Fruit fly (Drosophila melanogaster): ENCODE measurements around the gene CG1113.

The CG1113 gene

DNA sequence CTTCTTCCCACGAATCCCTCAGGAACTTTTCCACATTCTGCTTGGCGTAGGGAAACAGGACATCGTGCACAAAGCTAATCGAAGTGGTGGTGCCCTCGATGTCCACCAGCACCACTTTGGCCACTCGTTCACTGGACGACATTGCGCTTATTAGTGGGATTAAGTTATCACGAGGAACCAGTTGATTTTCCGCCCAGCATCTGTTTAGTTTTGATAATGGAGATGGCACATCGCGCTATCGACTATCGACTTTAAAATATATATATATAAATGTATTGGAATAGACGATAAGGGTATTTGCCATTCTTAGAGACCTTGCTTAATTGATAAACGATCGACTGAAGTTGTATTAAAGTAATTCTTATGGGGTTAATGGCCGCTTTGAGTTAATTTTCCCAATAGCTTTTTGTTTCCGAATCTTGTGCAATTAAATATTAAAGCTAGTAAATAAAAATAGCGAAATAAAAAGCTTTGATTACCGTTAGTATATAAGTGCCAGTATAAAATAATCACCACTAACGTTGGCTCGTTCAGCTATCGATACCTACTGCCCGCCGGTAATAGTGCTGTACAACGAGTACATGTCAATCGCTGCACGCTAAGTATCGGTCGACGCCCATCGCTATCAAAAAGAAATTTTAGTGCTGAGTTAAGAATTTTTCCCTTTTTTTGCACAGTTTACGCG, 3.7 kb downstream of the CG1113 start, which contains the start of the genes Enoph and Hph:
Gene Enoph (minus strand): TSS at position 220 of the 685 bp plus-strand sequence.
Gene Hph (plus strand): TSS at position 576 of the 685 bp plus-strand sequence.
- TF ChIP-seq Pif1A (GFP tag; optimal IDR thresholded peaks at IDR 0.05) (peak; percentile 31), rn (GFP tag; IDR thresholded peaks at IDR 0.05) (no peak), CG17806 (tag; optimal IDR thresholded peaks at IDR 0.05) (peak; percentile 58), CG10348 (GFP tag; IDR thresholded peaks at IDR 0.05) (no peak), Pif1B (GFP tag; optimal IDR thresholded peaks at IDR 0.05) (peak; percentile 54), CG15710 (tag; optimal IDR thresholded peaks at IDR 0.05) (peak; percentile 69), D1 (tag; optimal IDR thresholded peaks at IDR 0.05) (no peak), CG12605 (GFP tag; IDR thresholded peaks at IDR 0.05) (0 out of 2 replicates have a peak, but pooled peaks have one; percentile 9), fd96Ca (GFP tag; IDR thresholded peaks at IDR 0.05) (peak; percentile 78), CG34367 (tag; optimal IDR thresholded peaks at IDR 0.05) (peak; percentile 52), CG14655 (GFP tag; optimal IDR thresholded peaks at IDR 0.05) (no peak), CG4496 (GFP tag; IDR thresholded peaks at IDR 0.05) (peak; percentile 73), CG13204 (GFP tag; optimal IDR thresholded peaks at IDR 0.05) (no peak), CG8159 (tag; optimal IDR thresholded peaks at IDR 0.05) (peak; percentile 63), Snoo (tag; optimal IDR thresholded peaks at IDR 0.05) (peak; percentile 52), gl (tag; optimal IDR thresholded peaks at IDR 0.05) (no peak), CG32121 (GFP tag; IDR thresholded peaks at IDR 0.05) (0 out of 2 replicates have a peak, but pooled peaks have one; percentile 25), Ets98B (GFP tag; IDR thresholded peaks at IDR 0.05) (no peak), CG8301 (tag; optimal IDR thresholded peaks at IDR 0.05) (peak; percentile 50), EcR (GFP tag; optimal IDR thresholded peaks at IDR 0.05) (no peak), CG9948 (tag; optimal IDR thresholded peaks at IDR 0.05) (peak; percentile 46)

DNA sequence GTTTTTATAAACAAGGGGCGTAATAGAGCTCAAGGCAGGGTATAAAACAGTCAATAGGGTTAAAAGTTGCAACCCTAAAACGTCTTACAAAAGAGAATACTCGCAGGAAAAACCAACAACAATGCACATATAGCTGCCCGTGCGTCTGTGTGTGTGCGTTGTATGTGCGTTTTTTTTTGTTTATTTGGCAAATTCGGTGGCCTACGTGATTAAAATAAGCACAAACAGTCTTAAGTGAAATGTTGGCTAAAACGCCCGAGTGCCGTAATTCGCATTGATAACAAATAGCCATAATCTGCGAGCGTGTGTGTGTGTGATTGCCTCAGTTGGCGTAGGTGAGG, 4.2 kb downstream of the CG1113 start:
- TF ChIP-seq CG4496 (GFP tag; IDR thresholded peaks at IDR 0.05) (peak; percentile 14; the same call in 1 of the 3 replicates), CG14655 (GFP tag; optimal IDR thresholded peaks at IDR 0.05) (no peak), rn (GFP tag; IDR thresholded peaks at IDR 0.05) (no peak)

DNA sequence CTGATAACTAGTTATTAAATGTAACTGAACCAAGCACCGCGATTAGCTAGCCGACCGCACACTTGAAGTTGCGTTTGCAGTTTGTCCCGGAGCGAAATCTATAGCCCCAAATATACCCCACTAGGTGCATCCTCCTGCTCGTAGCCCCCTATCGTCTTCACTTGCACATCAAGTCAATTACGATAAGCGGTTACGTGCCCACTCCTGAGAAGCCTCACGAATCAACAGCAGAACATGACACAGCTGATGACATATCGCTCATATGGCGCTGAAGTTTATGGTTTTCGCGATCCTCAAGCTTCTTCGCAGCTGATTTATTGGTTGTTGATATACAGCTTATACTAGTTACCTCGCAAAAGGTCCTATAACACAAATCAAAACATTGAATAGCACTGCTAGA, 8.3 kb downstream of the CG1113 start:
- no peak for TF ChIP-seq EcR (GFP tag; optimal IDR thresholded peaks at IDR 0.05)
- TF ChIP-seq Ets98B (GFP tag; IDR thresholded peaks at IDR 0.05), result no peak
- TF ChIP-seq CG8159 (tag; optimal IDR thresholded peaks at IDR 0.05), result no peak
- TF ChIP-seq CG15710 (tag; optimal IDR thresholded peaks at IDR 0.05), result no peak
- TF ChIP-seq CG13204 (GFP tag; optimal IDR thresholded peaks at IDR 0.05), result no peak
- no peak for TF ChIP-seq Pif1A (GFP tag; optimal IDR thresholded peaks at IDR 0.05)
- no peak for TF ChIP-seq CG10348 (GFP tag; IDR thresholded peaks at IDR 0.05)
- no peak for TF ChIP-seq Snoo (tag; optimal IDR thresholded peaks at IDR 0.05)
- TF ChIP-seq D1 (tag; optimal IDR thresholded peaks at IDR 0.05), result no peak
- TF ChIP-seq CG9948 (tag; optimal IDR thresholded peaks at IDR 0.05), result no peak
- TF ChIP-seq Pif1B (GFP tag; optimal IDR thresholded peaks at IDR 0.05), result no peak
- TF ChIP-seq fd96Ca (GFP tag; IDR thresholded peaks at IDR 0.05), result no peak
- no peak for TF ChIP-seq rn (GFP tag; IDR thresholded peaks at IDR 0.05)
- TF ChIP-seq CG14655 (GFP tag; optimal IDR thresholded peaks at IDR 0.05), result no peak
- TF ChIP-seq CG17806 (tag; optimal IDR thresholded peaks at IDR 0.05), result no peak
- no peak for TF ChIP-seq CG4496 (GFP tag; IDR thresholded peaks at IDR 0.05)
- no peak for TF ChIP-seq CG34367 (tag; optimal IDR thresholded peaks at IDR 0.05)
- TF ChIP-seq CG32121 (GFP tag; IDR thresholded peaks at IDR 0.05), result no peak

DNA sequence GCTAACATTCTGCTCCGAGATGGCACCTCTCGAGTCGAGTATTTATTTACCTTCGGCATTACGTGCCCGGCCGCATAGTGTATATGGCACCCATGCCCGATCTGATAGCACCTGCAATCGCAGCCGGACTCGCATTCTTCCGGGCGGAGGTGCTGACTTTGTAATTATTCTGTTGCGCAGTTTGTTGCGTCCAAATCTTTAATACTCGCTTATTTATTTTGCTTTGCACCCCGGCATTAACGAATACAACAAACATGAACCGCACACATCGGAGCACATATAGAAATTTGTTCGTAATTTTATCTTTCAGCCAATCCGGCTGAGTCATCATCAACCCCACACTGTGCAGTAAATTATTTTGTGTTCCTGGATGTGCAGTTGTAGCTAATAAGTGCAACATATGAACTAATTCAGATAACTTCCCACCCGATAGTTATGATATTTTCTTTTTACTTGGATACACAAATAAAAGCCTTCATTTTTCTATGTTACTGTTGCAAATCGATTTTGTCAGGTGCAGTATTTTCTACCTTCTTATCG, 9.1 kb downstream of the CG1113 start:
- TF ChIP-seq EcR (GFP tag; optimal IDR thresholded peaks at IDR 0.05), result no peak

DNA sequence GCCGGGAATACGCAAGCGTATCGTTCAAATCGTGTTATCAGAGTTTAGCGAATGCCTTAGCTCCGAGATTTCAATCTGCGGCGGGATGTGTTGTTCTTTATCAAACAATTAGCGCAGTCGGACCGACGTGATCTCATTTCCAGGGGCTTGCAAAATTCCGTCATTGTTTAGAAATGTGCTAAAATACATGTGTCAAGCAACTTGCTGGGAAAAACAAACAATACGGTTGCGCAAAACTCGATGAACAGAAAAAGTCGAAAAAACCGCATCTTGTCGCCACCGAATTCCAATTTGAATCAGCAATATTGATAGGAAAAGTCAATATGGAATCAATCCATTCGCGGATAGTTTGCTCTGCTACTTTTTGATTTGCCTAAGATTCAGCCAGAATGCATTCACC, 9.6 kb downstream of the CG1113 start, which contains the start of gene Tim17a2:
Gene Tim17a2 (minus strand): TSS at position 101 of the 400 bp plus-strand sequence.
- no peak for TF ChIP-seq D1 (tag; optimal IDR thresholded peaks at IDR 0.05)
- no peak for TF ChIP-seq CG32121 (GFP tag; IDR thresholded peaks at IDR 0.05)
- no peak for TF ChIP-seq CG12605 (GFP tag; IDR thresholded peaks at IDR 0.05)
- no peak for TF ChIP-seq Pif1A (GFP tag; optimal IDR thresholded peaks at IDR 0.05)
- TF ChIP-seq CG10348 (GFP tag; IDR thresholded peaks at IDR 0.05), result no peak
- no peak for TF ChIP-seq CG14655 (GFP tag; optimal IDR thresholded peaks at IDR 0.05)
- TF ChIP-seq CG13204 (GFP tag; optimal IDR thresholded peaks at IDR 0.05), result no peak
- TF ChIP-seq Ets98B (GFP tag; IDR thresholded peaks at IDR 0.05), result no peak
- TF ChIP-seq Snoo (tag; optimal IDR thresholded peaks at IDR 0.05), result no peak
- TF ChIP-seq EcR (GFP tag; optimal IDR thresholded peaks at IDR 0.05), result no peak
- TF ChIP-seq CG4496 (GFP tag; IDR thresholded peaks at IDR 0.05), result no peak
- no peak for TF ChIP-seq CG15710 (tag; optimal IDR thresholded peaks at IDR 0.05)
- TF ChIP-seq gl (tag; optimal IDR thresholded peaks at IDR 0.05), result no peak
- TF ChIP-seq CG9948 (tag; optimal IDR thresholded peaks at IDR 0.05), result no peak
- no peak for TF ChIP-seq CG8159 (tag; optimal IDR thresholded peaks at IDR 0.05)
- no peak for TF ChIP-seq CG17806 (tag; optimal IDR thresholded peaks at IDR 0.05)
- no peak for TF ChIP-seq CG8301 (tag; optimal IDR thresholded peaks at IDR 0.05)
- no peak for TF ChIP-seq CG34367 (tag; optimal IDR thresholded peaks at IDR 0.05)
- TF ChIP-seq fd96Ca (GFP tag; IDR thresholded peaks at IDR 0.05), result no peak

Data from whole organism, pupa.